Fruit fly (Drosophila melanogaster) Kc167 (cell line): ENCODE results near the gene Sec15.

ENCODE experiments used
- Myc ChIP-seq: fragments of >200 bp; optimal IDR thresholded peaks from 2 replicates; lab custom pipeline; 2017; ENCODE audit warnings: missing external identifiers
- h ChIP-seq: fragments of >200 bp; optimal IDR thresholded peaks from 3 replicates; lab custom pipeline; 2018; ENCODE audit warnings: missing external identifiers
- psq ChIP-seq: fragments of >200 bp; optimal IDR thresholded peaks from 2 replicates; lab custom pipeline; 2017; ENCODE audit warnings: missing external identifiers
- ttk ChIP-seq: sonication (Bioruptor generic); optimal IDR thresholded peaks from 2 replicates; lab custom pipeline; 2017; ENCODE audit warnings: missing external identifiers

dm6 chr3R:21096532-21097143 lies 11.1 kb downstream of the Sec15 start:
- TF ChIP-seq Myc (no peak), psq (no peak), ttk (lab: Kevin White, UChicago) (no peak), h (lab: Kevin White, UChicago) (no peak)
